Fruit fly (Drosophila melanogaster) whole organism, embryonic: Measurements from ENCODE around the gene CG11723.
A peak's percentile ranks its signal among the peaks of the same experiment; 100 is the strongest.

Source experiments
- Atf6 ChIP-seq: fragments of 200-800 bp; sonication (Bioruptor generic); IDR thresholded peaks from 2 replicates; pipeline ENCODE4 v1.3.6; 2022; ENCODE audit warnings: missing biosample characterization, missing genetic modification characterization
- BEAF-32 ChIP-seq: fragments of 200-800 bp; sonication (Bioruptor generic); optimal IDR thresholded peaks from 3 replicates; lab custom pipeline; 2017; ENCODE audit warnings: missing biosample characterization, missing genetic modification characterization, mild to moderate bottlenecking, moderate library complexity, missing genetic modification reagents
- CG10267 ChIP-seq: fragments of 200-800 bp; sonication (Bioruptor generic); optimal IDR thresholded peaks from 2 replicates; lab custom pipeline; 2018; ENCODE audit warnings: missing biosample characterization, mild to moderate bottlenecking, missing genetic modification characterization, moderate library complexity
- CG12659 ChIP-seq: fragments of 200-800 bp; sonication (Bioruptor generic); optimal IDR thresholded peaks from 3 replicates; lab custom pipeline; 2017; ENCODE audit warnings: mild to moderate bottlenecking, missing biosample characterization, missing genetic modification reagents, missing genetic modification characterization
- CG13123 ChIP-seq: fragments of 200-800 bp; sonication (Bioruptor generic); optimal IDR thresholded peaks from 2 replicates; lab custom pipeline; 2016; ENCODE audit warnings: missing biosample characterization, missing genetic modification characterization
- CG2116 ChIP-seq: fragments of 200-800 bp; sonication (Bioruptor generic); optimal IDR thresholded peaks from 3 replicates; lab custom pipeline; 2018; ENCODE audit warnings: missing biosample characterization, mild to moderate bottlenecking, missing genetic modification characterization
- CG2120 ChIP-seq: fragments of 200-800 bp; sonication (Bioruptor generic); optimal IDR thresholded peaks from 3 replicates; lab custom pipeline; 2016; ENCODE audit warnings: missing biosample characterization, missing genetic modification characterization
- CG30020 ChIP-seq: fragments of 200-800 bp; optimal IDR thresholded peaks from 2 replicates; lab custom pipeline; 2019; ENCODE audit warnings: missing biosample characterization, mild to moderate bottlenecking, missing genetic modification characterization, moderate library complexity
- CG4617 ChIP-seq: fragments of 200-800 bp; sonication (Bioruptor generic); optimal IDR thresholded peaks from 3 replicates; lab custom pipeline; 2016; ENCODE audit warnings: missing biosample characterization, missing genetic modification characterization, borderline replicate concordance
- CG5953 ChIP-seq: fragments of 200-800 bp; sonication (Bioruptor generic); IDR thresholded peaks from 2 replicates; pipeline ENCODE4 v1.3.6; 2022; ENCODE audit warnings: missing biosample characterization, missing genetic modification characterization
- CG8281 ChIP-seq: fragments of 200-800 bp; sonication (Bioruptor generic); optimal IDR thresholded peaks from 2 replicates; lab custom pipeline; 2018; ENCODE audit warnings: missing biosample characterization, mild to moderate bottlenecking, missing genetic modification characterization, moderate library complexity
- CG9437 ChIP-seq: fragments of 200-800 bp; sonication (Bioruptor generic); optimal IDR thresholded peaks from 2 replicates; lab custom pipeline; 2018; ENCODE audit warnings: missing biosample characterization, mild to moderate bottlenecking, missing genetic modification characterization
- D19B ChIP-seq: fragments of 200-800 bp; sonication (Bioruptor generic); optimal IDR thresholded peaks from 2 replicates; lab custom pipeline; 2017; ENCODE audit warnings: missing biosample characterization, mild to moderate bottlenecking, missing genetic modification characterization
- E2f2 ChIP-seq: fragments of 200-800 bp; sonication (Bioruptor generic); IDR thresholded peaks from 2 replicates; pipeline ENCODE4 v1.3.6; 2022; ENCODE audit warnings: missing biosample characterization, missing genetic modification characterization
- Med ChIP-seq: fragments of 200-800 bp; sonication (Bioruptor generic); peaks from one replicate; lab custom pipeline; 2016; ENCODE audit warnings: missing biosample characterization, missing genetic modification characterization, mild to moderate bottlenecking, inconsistent platforms, moderate library complexity
- NC2β ChIP-seq: fragments of 200-800 bp; sonication (Bioruptor generic); optimal IDR thresholded peaks from 2 replicates; lab custom pipeline; 2016; ENCODE audit warnings: missing biosample characterization, missing genetic modification characterization
- Pdp1 ChIP-seq, 2 experiments: fragments of 200-800 bp; sonication (Bioruptor generic); optimal IDR thresholded peaks; 3 replicates each; lab custom pipeline; 2016; ENCODE audit warnings: missing biosample characterization in 2 of 2, missing genetic modification characterization in 2 of 2, mild to moderate bottlenecking in 1 of 2, moderate library complexity in 1 of 2
- Sin3A ChIP-seq: fragments of >200 bp; optimal IDR thresholded peaks from 2 replicates; lab custom pipeline; 2018
- Sry-β ChIP-seq: fragments of 200-800 bp; sonication (Bioruptor generic); optimal IDR thresholded peaks from 2 replicates; lab custom pipeline; 2018; ENCODE audit warnings: missing biosample characterization, mild to moderate bottlenecking, missing genetic modification characterization, moderate library complexity
- Sry-δ ChIP-seq: fragments of 200-800 bp; sonication (Bioruptor generic); optimal IDR thresholded peaks from 2 replicates; lab custom pipeline; 2016; ENCODE audit warnings: missing biosample characterization, missing genetic modification characterization
- YL-1 ChIP-seq: fragments of 200-800 bp; sonication (Bioruptor generic); optimal IDR thresholded peaks from 3 replicates; lab custom pipeline; 2017; ENCODE audit warnings: missing biosample characterization, mild to moderate bottlenecking, missing genetic modification characterization
- abd-A ChIP-seq: fragments of 200-800 bp; sonication (Bioruptor generic); optimal IDR thresholded peaks from 3 replicates; lab custom pipeline; 2019; ENCODE audit warnings: missing biosample characterization, mild to moderate bottlenecking, missing genetic modification characterization, moderate library complexity
- ato ChIP-seq: fragments of 200-800 bp; sonication (Bioruptor generic); IDR thresholded peaks from 2 replicates; pipeline ENCODE4 v1.3.6; 2022; ENCODE audit warnings: missing biosample characterization, missing genetic modification characterization; ENCODE audit not compliant: partially characterized antibody
- chm ChIP-seq: fragments of 200-800 bp; sonication (Bioruptor generic); IDR thresholded peaks from 2 replicates; pipeline ENCODE4 v1.3.6; 2022; ENCODE audit warnings: missing biosample characterization, missing genetic modification characterization
- corto ChIP-seq: fragments of 200-800 bp; sonication (Bioruptor generic); optimal IDR thresholded peaks from 2 replicates; lab custom pipeline; 2016; ENCODE audit warnings: missing biosample characterization, mild to moderate bottlenecking, missing genetic modification characterization, moderate library complexity
- dm ChIP-seq: fragments of 200-800 bp; sonication (Bioruptor generic); optimal IDR thresholded peaks from 3 replicates; lab custom pipeline; 2016; ENCODE audit warnings: missing biosample characterization, missing genetic modification characterization
- gfzf ChIP-seq: fragments of 200-800 bp; sonication (Bioruptor generic); optimal IDR thresholded peaks from 2 replicates; lab custom pipeline; 2016; ENCODE audit warnings: missing biosample characterization, mild to moderate bottlenecking, missing genetic modification characterization, moderate library complexity
- gro ChIP-seq: fragments of 200-800 bp; sonication (Bioruptor generic); optimal IDR thresholded peaks from 2 replicates; lab custom pipeline; 2016; ENCODE audit warnings: missing biosample characterization, missing genetic modification characterization
- ham ChIP-seq: fragments of 200-800 bp; sonication (Bioruptor generic); IDR thresholded peaks from 2 replicates; pipeline ENCODE4 v1.3.6; 2022; ENCODE audit warnings: missing biosample characterization, missing genetic modification characterization
- hb ChIP-seq: fragments of 200-800 bp; sonication (Bioruptor generic); IDR thresholded peaks from 3 replicates; pipeline ENCODE4 v1.3.6; 2022; ENCODE audit warnings: missing biosample characterization, missing genetic modification characterization; ENCODE audit not compliant: partially characterized antibody
- jumu ChIP-seq: fragments of 200-800 bp; sonication (Bioruptor generic); optimal IDR thresholded peaks from 3 replicates; lab custom pipeline; 2016; ENCODE audit warnings: missing biosample characterization, missing genetic modification characterization
- nerfin-1 ChIP-seq: fragments of 200-800 bp; sonication (Bioruptor generic); optimal IDR thresholded peaks from 3 replicates; lab custom pipeline; 2019; ENCODE audit warnings: missing biosample characterization, mild to moderate bottlenecking, missing genetic modification characterization, moderate library complexity
- pnt ChIP-seq: fragments of 200-800 bp; sonication (Bioruptor generic); optimal IDR thresholded peaks from 3 replicates; lab custom pipeline; 2016; ENCODE audit warnings: missing biosample characterization, missing genetic modification characterization
- pzg ChIP-seq: fragments of 200-800 bp; sonication (Bioruptor generic); optimal IDR thresholded peaks from 3 replicates; lab custom pipeline; 2018; ENCODE audit warnings: missing biosample characterization, mild to moderate bottlenecking, missing genetic modification characterization, moderate library complexity
- row ChIP-seq: fragments of 200-800 bp; sonication (Bioruptor generic); IDR thresholded peaks from 3 replicates; pipeline ENCODE4 v1.3.6; 2022; ENCODE audit warnings: missing biosample characterization, missing genetic modification characterization
- sens ChIP-seq: fragments of 200-800 bp; sonication (Bioruptor generic); peaks from one replicate; lab custom pipeline; 2016; ENCODE audit warnings: missing biosample characterization, missing genetic modification characterization
- sim ChIP-seq: fragments of 200-800 bp; sonication (Bioruptor generic); IDR thresholded peaks from 2 replicates; pipeline ENCODE4 v1.3.6; 2022; ENCODE audit warnings: missing biosample characterization, missing genetic modification characterization
- vvl ChIP-seq: fragments of 200-800 bp; sonication (Bioruptor generic); IDR thresholded peaks from 2 replicates; pipeline ENCODE4 v1.3.6; 2022; ENCODE audit warnings: missing biosample characterization, missing genetic modification characterization

The CG11723 gene

DNA sequence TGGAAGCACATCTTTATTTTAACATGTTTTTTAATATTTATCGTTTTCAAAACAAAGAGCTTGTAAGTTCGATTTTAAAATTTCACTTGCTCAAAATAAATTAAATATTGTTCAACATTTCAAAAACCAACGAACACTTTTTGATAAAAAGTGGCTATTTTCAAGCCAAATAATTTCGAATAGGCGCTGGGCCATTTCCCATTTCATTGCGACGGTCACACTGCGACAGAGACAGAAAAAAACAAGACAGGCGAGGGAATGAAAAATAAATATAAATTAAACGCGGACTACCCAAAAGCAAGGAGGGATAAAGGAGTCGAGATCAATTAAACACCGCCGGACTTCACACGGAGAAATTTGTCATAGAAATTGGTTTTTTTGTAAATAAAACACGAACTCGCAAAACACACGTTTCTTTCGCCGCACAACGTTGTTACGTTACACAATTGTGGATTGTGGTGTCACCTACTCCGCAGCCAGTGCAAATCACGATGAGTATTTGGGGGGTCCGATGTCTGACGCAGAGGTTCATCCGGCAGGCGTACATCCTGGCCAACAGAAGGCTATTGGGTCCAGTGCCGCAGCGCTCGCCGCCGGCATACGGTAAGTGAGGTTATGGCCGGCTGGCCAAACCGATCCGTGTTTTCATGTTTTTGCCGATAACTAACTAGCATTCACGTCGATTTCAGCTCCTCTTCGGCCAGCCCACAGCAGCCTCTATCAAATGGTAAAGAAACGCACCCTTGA, 4.6 kb upstream of the CG11723 start, which contains the start of gene AIF (continued):
- TF ChIP-seq CG2120 (GFP tag; lab: Kevin White, UChicago), result peak; percentile 44
- TF ChIP-seq CG10267 (tag; lab: Kevin White, UChicago), result peak; percentile 18
- peak; percentile 80 for TF ChIP-seq gfzf (GFP tag; lab: Kevin White, UChicago)
- peak; percentile 80 for TF ChIP-seq CG9437 (GFP tag; lab: Kevin White, UChicago)
- TF ChIP-seq CG30020 (tag; lab: Kevin White, UChicago), result peak; percentile 54
- 0 out of 2 replicates have a peak, but pooled peaks have one; percentile 38 for TF ChIP-seq Atf6 (GFP tag; lab: Robert Waterston, UW)
- TF ChIP-seq CG13123 (GFP tag; lab: Kevin White, UChicago), result no peak
- peak; percentile 59 for TF ChIP-seq Med (GFP tag; lab: Kevin White, UChicago)
- TF ChIP-seq gro (GFP tag; lab: Kevin White, UChicago), result no peak
- TF ChIP-seq CG5953, result no peak
- TF ChIP-seq CG8281 (tag; lab: Kevin White, UChicago), result no peak
- TF ChIP-seq Sry-δ (GFP tag; lab: Kevin White, UChicago), result peak; percentile 7
- peak; percentile 63 for TF ChIP-seq dm (GFP tag; lab: Kevin White, UChicago)
- no peak for TF ChIP-seq D19B (GFP tag; lab: Kevin White, UChicago)
- no peak for TF ChIP-seq ato (GFP tag; lab: Robert Waterston, UW)
- no peak for TF ChIP-seq ham (GFP tag; lab: Robert Waterston, UW)
- TF ChIP-seq pzg (GFP tag; lab: Kevin White, UChicago), result peak; percentile 55
- TF ChIP-seq chm, result no peak
- peak; percentile 40 for TF ChIP-seq CG4617 (GFP tag; lab: Kevin White, UChicago)
- 0 out of 3 replicates have a peak, but pooled peaks have one; percentile 25 for TF ChIP-seq hb (GFP tag; lab: Robert Waterston, UW)
- TF ChIP-seq E2f2 (GFP tag; lab: Robert Waterston, UW), result peak; percentile 61
- peak; percentile 26 for TF ChIP-seq CG12659 (GFP tag; lab: Kevin White, UChicago)
- TF ChIP-seq vvl, result 0 out of 2 replicates have a peak, but pooled peaks have one; percentile 36
- 0 out of 2 replicates have a peak, but pooled peaks have one; percentile 18 for TF ChIP-seq sim (GFP tag; lab: Robert Waterston, UW)
- TF ChIP-seq Pdp1 (GFP tag; optimal IDR thresholded peaks at IDR 0.05; lab: Kevin White, UChicago), result peak in 1 of 2 experiments; percentile 96
- TF ChIP-seq NC2β (GFP tag; lab: Kevin White, UChicago), result peak; percentile 17
- no peak for TF ChIP-seq nerfin-1 (tag; lab: Kevin White, UChicago)
- TF ChIP-seq corto (GFP tag; lab: Kevin White, UChicago), result no peak
- TF ChIP-seq Sry-β (GFP tag; lab: Kevin White, UChicago), result peak; percentile 93
- TF ChIP-seq BEAF-32 (GFP tag; lab: Kevin White, UChicago), result peak; percentile 19
- TF ChIP-seq jumu (GFP tag; lab: Kevin White, UChicago), result no peak
- TF ChIP-seq row (GFP tag; lab: Robert Waterston, UW), result peak; percentile 73
- TF ChIP-seq abd-A (tag; lab: Kevin White, UChicago), result no peak
- no peak for TF ChIP-seq pnt (GFP tag; lab: Kevin White, UChicago)
- TF ChIP-seq Sin3A (lab: Kevin White, UChicago), result peak; percentile 67
- TF ChIP-seq sens (GFP tag; lab: Kevin White, UChicago), result peak; percentile 37
- peak; percentile 81 for TF ChIP-seq YL-1 (GFP tag; lab: Kevin White, UChicago)
- TF ChIP-seq CG2116, result peak; percentile 30
